Worm (Caenorhabditis elegans) whole organism, mixed stage, embryonic: ENCODE data around the gene cnnm-2.

Source experiments
- bed-3 ChIP-seq: fragments of 200-800 bp; sonication (Bioruptor generic); optimal IDR thresholded peaks from 3 replicates; lab custom pipeline; 2018; ENCODE audit warnings: mild to moderate bottlenecking, missing genetic modification characterization, moderate library complexity, missing compliant biosample characterization
- elt-3 ChIP-seq: fragments of 150-350 bp; optimal IDR thresholded peaks from 2 replicates; lab custom pipeline; 2014; ENCODE audit warnings: missing biosample characterization, missing genetic modification characterization
- ham-2 ChIP-seq: fragments of 200-800 bp; sonication (Bioruptor generic); optimal IDR thresholded peaks from 2 replicates; lab custom pipeline; 2018; ENCODE audit warnings: mild to moderate bottlenecking, missing genetic modification characterization, missing compliant biosample characterization
- nhr-2 ChIP-seq: fragments of 150-350 bp; optimal IDR thresholded peaks from 2 replicates; lab custom pipeline; 2014; ENCODE audit warnings: missing biosample characterization, missing genetic modification characterization
- nhr-28 ChIP-seq: fragments of 150-350 bp; optimal IDR thresholded peaks from 2 replicates; lab custom pipeline; 2014; ENCODE audit warnings: missing biosample characterization, missing genetic modification characterization
- pha-4 ChIP-seq: fragments of 150-350 bp; optimal IDR thresholded peaks from 2 replicates; lab custom pipeline; 2018; ENCODE audit warnings: missing biosample characterization, missing genetic modification reagents, missing genetic modification characterization
- zip-8 ChIP-seq: fragments of 150-350 bp; optimal IDR thresholded peaks from 2 replicates; lab custom pipeline; 2014; ENCODE audit warnings: missing biosample characterization, missing genetic modification characterization

DNA sequence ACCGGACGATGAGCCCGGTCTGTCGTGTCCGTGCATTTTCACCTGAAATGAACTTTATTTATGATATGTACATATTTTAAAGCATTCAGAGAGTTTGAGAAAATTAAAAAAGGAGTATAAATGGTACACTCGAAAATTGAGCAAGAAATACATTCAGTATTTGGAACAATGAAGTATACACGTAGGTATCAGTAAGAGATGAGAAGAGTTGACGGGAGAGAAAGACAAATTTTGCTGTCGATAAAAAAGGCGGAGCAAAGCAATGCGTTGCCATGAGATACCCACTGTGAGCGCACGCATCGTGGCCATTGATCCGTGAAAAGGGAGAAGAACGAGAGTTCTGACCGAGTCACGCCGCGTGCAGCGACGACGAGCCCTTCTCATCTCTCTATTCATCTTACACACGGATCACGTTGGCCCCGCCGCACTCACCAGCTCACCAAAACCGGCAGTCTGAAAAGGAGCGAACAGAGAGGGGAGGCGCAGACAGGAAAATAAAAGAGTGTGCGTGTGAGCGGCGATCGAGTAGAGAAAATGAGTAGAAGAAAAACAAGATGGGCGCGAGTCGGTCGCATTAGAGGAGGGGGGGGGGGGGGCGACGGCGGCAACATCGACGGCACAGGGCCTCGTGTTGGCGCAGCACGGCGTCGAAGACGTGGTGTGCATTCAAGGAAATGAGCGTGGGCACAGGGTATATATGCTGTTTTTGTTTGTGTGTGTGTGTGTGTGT is 5.7 kb upstream of the cnnm-2 start, which contains the start of gene R04E5.8:
- TF ChIP-seq elt-3 (no peak), bed-3 (GFP tag; lab: Kevin White, UChicago) (no peak), nhr-28 (no peak), ham-2 (GFP tag; lab: Kevin White, UChicago) (no peak), nhr-2 (tag; lab: Kevin White, UChicago) (no peak), pha-4 (no peak), zip-8 (no peak)
